Worm (Caenorhabditis elegans) whole organism, L4 larva: ENCODE results near the gene eif-3.L.

Experiments
- F37D6.2 ChIP-seq: sonication (generic microtip); optimal IDR thresholded peaks from 2 replicates; lab custom pipeline; 2016; ENCODE audit warnings: mild to moderate bottlenecking, missing genetic modification characterization, missing compliant biosample characterization
- R02D3.7 ChIP-seq: fragments of 150-350 bp; sonication (generic microtip); optimal IDR thresholded peaks from 3 replicates; lab custom pipeline; 2014; ENCODE audit warnings: missing biosample characterization, missing genetic modification characterization
- T20F7.1 ChIP-seq: fragments of 200-800 bp; sonication (Bioruptor generic); optimal IDR thresholded peaks from 2 replicates; lab custom pipeline; 2018; ENCODE audit warnings: mild to moderate bottlenecking, missing genetic modification characterization, missing compliant biosample characterization
- Y48G9A.11 ChIP-seq: fragments of 200-800 bp; sonication (Bioruptor generic); IDR thresholded peaks from 2 replicates; pipeline ENCODE4 v1.3.6; 2022; ENCODE audit warnings: missing genetic modification reagents, missing genetic modification characterization, missing compliant biosample characterization
- Y5F2A.4 ChIP-seq: fragments of 200-800 bp; sonication (Bioruptor generic); optimal IDR thresholded peaks from 2 replicates; lab custom pipeline; 2018; ENCODE audit warnings: mild to moderate bottlenecking, missing genetic modification characterization, missing compliant biosample characterization
- aha-1 ChIP-seq: fragments of 150-350 bp; peaks from one replicate; lab custom pipeline; 2014; ENCODE audit warnings: missing biosample characterization, missing genetic modification characterization
- arid-1 ChIP-seq: fragments of 200-800 bp; sonication (Bioruptor generic); conservative IDR thresholded peaks from 2 replicates; pipeline ENCODE4 v1.3.6; 2022; ENCODE audit warnings: missing genetic modification reagents, missing genetic modification characterization, missing compliant biosample characterization
- ceh-28 ChIP-seq: fragments of 150-350 bp; optimal IDR thresholded peaks from 2 replicates; lab custom pipeline; 2014; ENCODE audit warnings: missing biosample characterization, missing genetic modification reagents, missing genetic modification characterization
- daf-12 ChIP-seq: fragments of 150-350 bp; optimal IDR thresholded peaks from 2 replicates; lab custom pipeline; 2014; ENCODE audit warnings: missing biosample characterization, missing genetic modification reagents, missing genetic modification characterization
- daf-16 ChIP-seq, 3 experiments: sonication (generic microtip); optimal IDR thresholded peaks; 2 replicates each; lab custom pipeline; 2016 to 2017; ENCODE audit warnings: missing genetic modification characterization in 3 of 3, missing genetic modification reagents in 3 of 3, mild to moderate bottlenecking in 2 of 3, missing compliant biosample characterization in 2 of 3, missing biosample characterization in 1 of 3, moderate library complexity in 1 of 3
- daf-19 ChIP-seq: fragments of 200-800 bp; sonication (Bioruptor generic); conservative IDR thresholded peaks from 2 replicates; pipeline ENCODE4 v1.3.6; 2022; ENCODE audit warnings: missing genetic modification characterization, missing compliant biosample characterization
- dmd-6 ChIP-seq: fragments of 200-800 bp; sonication (Bioruptor generic); IDR thresholded peaks from 2 replicates; pipeline ENCODE4 v1.3.6; 2022; ENCODE audit warnings: missing genetic modification reagents, missing genetic modification characterization, missing compliant biosample characterization
- gei-8 ChIP-seq: fragments of 200-800 bp; sonication (Bioruptor generic); optimal IDR thresholded peaks from 2 replicates; lab custom pipeline; 2018; ENCODE audit warnings: mild to moderate bottlenecking, missing genetic modification characterization, missing compliant biosample characterization
- hif-1 ChIP-seq, 2 experiments: sonication (generic microtip); optimal IDR thresholded peaks; 2 replicates each; lab custom pipeline; 2016 to 2017; ENCODE audit warnings: missing compliant biosample characterization in 2 of 2, missing genetic modification characterization in 2 of 2, missing genetic modification reagents in 2 of 2, missing genotype in 2 of 2, mild to moderate bottlenecking in 1 of 2
- hlh-11 ChIP-seq: fragments of 200-800 bp; sonication (Bioruptor generic); optimal IDR thresholded peaks from 2 replicates; lab custom pipeline; 2018; ENCODE audit warnings: mild to moderate bottlenecking, missing genetic modification characterization, missing compliant biosample characterization
- hmg-1.1 ChIP-seq: fragments of 200-800 bp; sonication (Bioruptor generic); IDR thresholded peaks from 2 replicates; pipeline ENCODE4 v1.3.6; 2022; ENCODE audit warnings: missing genetic modification reagents, missing genetic modification characterization, missing compliant biosample characterization
- lin-38 ChIP-seq: fragments of 200-800 bp; sonication (Bioruptor generic); IDR thresholded peaks from 2 replicates; pipeline ENCODE4 v1.3.6; 2022; ENCODE audit warnings: missing genetic modification reagents, missing genetic modification characterization, missing compliant biosample characterization
- lin-39 ChIP-seq: fragments of 150-350 bp; optimal IDR thresholded peaks from 2 replicates; lab custom pipeline; 2014; ENCODE audit warnings: missing biosample characterization, missing genetic modification reagents, missing genetic modification characterization
- madf-9 ChIP-seq: fragments of 200-800 bp; sonication (Bioruptor generic); conservative IDR thresholded peaks from 2 replicates; pipeline ENCODE4 v1.3.6; 2022; ENCODE audit warnings: missing genetic modification reagents, missing genetic modification characterization, missing compliant biosample characterization
- mdl-1 ChIP-seq, 2 experiments: fragments of 150-350 bp in 1 of 2; sonication (generic microtip) in 1 of 2; optimal IDR thresholded peaks; 2 replicates each; lab custom pipeline; 2014 to 2017; ENCODE audit warnings: missing biosample characterization in 2 of 2, missing genetic modification characterization in 2 of 2
- mdt-29 ChIP-seq: fragments of 200-800 bp; sonication (Bioruptor generic); IDR thresholded peaks from 2 replicates; pipeline ENCODE4 v1.3.6; 2022; ENCODE audit warnings: missing genetic modification reagents, missing genetic modification characterization, missing compliant biosample characterization
- mxl-3 ChIP-seq: fragments of 200-800 bp; sonication (Bioruptor generic); optimal IDR thresholded peaks from 2 replicates; lab custom pipeline; 2018; ENCODE audit warnings: mild to moderate bottlenecking, missing genetic modification characterization, missing compliant biosample characterization
- nhr-11 ChIP-seq: fragments of 150-350 bp; optimal IDR thresholded peaks from 2 replicates; lab custom pipeline; 2014; ENCODE audit warnings: missing biosample characterization, missing genetic modification characterization
- nhr-237 ChIP-seq: sonication (generic microtip); optimal IDR thresholded peaks from 2 replicates; lab custom pipeline; 2017; ENCODE audit warnings: missing biosample characterization, missing genetic modification characterization
- nhr-25 ChIP-seq: sonication (generic microtip); optimal IDR thresholded peaks from 2 replicates; lab custom pipeline; 2017; ENCODE audit warnings: missing genetic modification characterization, mild to moderate bottlenecking, missing compliant biosample characterization, antibody characterized with exemption, moderate library complexity, borderline replicate concordance; ENCODE audit not compliant: insufficient read depth
- nhr-28 ChIP-seq: fragments of 150-350 bp; optimal IDR thresholded peaks from 2 replicates; lab custom pipeline; 2014; ENCODE audit warnings: missing biosample characterization, missing genetic modification characterization
- nhr-48 ChIP-seq: sonication (generic microtip); optimal IDR thresholded peaks from 2 replicates; lab custom pipeline; 2016; ENCODE audit warnings: mild to moderate bottlenecking, missing genetic modification characterization, missing compliant biosample characterization
- nhr-77 ChIP-seq: fragments of 150-350 bp; optimal IDR thresholded peaks from 2 replicates; lab custom pipeline; 2014; ENCODE audit warnings: missing biosample characterization, missing genetic modification characterization
- pha-4 ChIP-seq, 2 experiments: fragments of 150-350 bp in 1 of 2; fragments of 200-800 bp in 1 of 2; sonication (Bioruptor generic) in 1 of 2; IDR thresholded peaks in 1 of 2; optimal IDR thresholded peaks in 1 of 2; 2 replicates each; pipeline versions ENCODE4 v1.3.6 to Lab custom; 2014 to 2022; ENCODE audit warnings: missing genetic modification characterization in 2 of 2, missing genetic modification reagents in 2 of 2, missing biosample characterization in 1 of 2, missing compliant biosample characterization in 1 of 2
- saeg-2 ChIP-seq: fragments of 200-800 bp; sonication (Bioruptor generic); IDR thresholded peaks from 2 replicates; pipeline ENCODE4 v1.3.6; 2022; ENCODE audit warnings: missing genetic modification reagents, missing genetic modification characterization, missing compliant biosample characterization
- snpc-1.2 ChIP-seq: fragments of 200-800 bp; sonication (Bioruptor generic); IDR thresholded peaks from 2 replicates; pipeline ENCODE4 v1.3.6; 2022; ENCODE audit warnings: missing genetic modification reagents, missing genetic modification characterization, missing compliant biosample characterization
- spr-3 ChIP-seq: fragments of 200-800 bp; sonication (Bioruptor generic); optimal IDR thresholded peaks from 2 replicates; lab custom pipeline; 2018; ENCODE audit warnings: mild to moderate bottlenecking, missing genetic modification characterization, missing compliant biosample characterization
- unc-130 ChIP-seq: sonication (generic microtip); optimal IDR thresholded peaks from 2 replicates; lab custom pipeline; 2016; ENCODE audit warnings: missing genetic modification reagents, missing genetic modification characterization, missing compliant biosample characterization
- unc-39 ChIP-seq: sonication (generic microtip); optimal IDR thresholded peaks from 2 replicates; lab custom pipeline; 2017; ENCODE audit warnings: missing biosample characterization, missing genetic modification characterization
- unc-62 ChIP-seq, 3 experiments: fragments of 150-350 bp in 1 of 3; sonication (generic microtip); optimal IDR thresholded peaks in 2 of 3; peaks in 1 of 3; 1 replicate in 1 of 3; 2 replicates in 2 of 3; lab custom pipeline; 2014 to 2017; ENCODE audit warnings: missing biosample characterization in 3 of 3, missing genetic modification characterization in 3 of 3, missing genetic modification reagents in 3 of 3, missing genotype in 1 of 3
- zfp-2 ChIP-seq: sonication (generic microtip); optimal IDR thresholded peaks from 2 replicates; lab custom pipeline; 2016; ENCODE audit warnings: mild to moderate bottlenecking, missing genetic modification characterization, missing compliant biosample characterization
- zfp-3 ChIP-seq: fragments of 200-800 bp; sonication (Bioruptor generic); conservative IDR thresholded peaks from 2 replicates; pipeline ENCODE4 v1.3.6; 2022; ENCODE audit warnings: missing genetic modification reagents, missing genetic modification characterization, missing compliant biosample characterization
- zip-11 ChIP-seq: fragments of 200-800 bp; sonication (Bioruptor generic); IDR thresholded peaks from 2 replicates; pipeline ENCODE4 v1.3.6; 2022; ENCODE audit warnings: missing genetic modification characterization, missing compliant biosample characterization

Gene eif-3.L

ce11 chrII:5593377-5593932 lies 28.8 kb downstream of the eif-3.L start, which contains the start of gene cdc-14 (continued):
- TF ChIP-seq daf-16 (GFP tag; optimal IDR thresholded peaks at IDR 0.05; lab: Kevin White, UChicago) = peak in 1 of 2 experiments; percentile 12
- TF ChIP-seq daf-16 (tag; optimal IDR thresholded peaks at IDR 0.05; lab: Kevin White, UChicago) = peak; percentile 56
- no peak for TF ChIP-seq spr-3 (GFP tag; lab: Kevin White, UChicago)
- TF ChIP-seq hif-1 (tag; optimal IDR thresholded peaks at IDR 0.05; lab: Kevin White, UChicago) = peak in 1 of 2 experiments; percentile 44
- no peak for TF ChIP-seq nhr-237 (tag; lab: Kevin White, UChicago)
- peak; percentile 41 for TF ChIP-seq T20F7.1 (GFP tag; lab: Kevin White, UChicago)
- peak; percentile 75 for TF ChIP-seq lin-38 (GFP tag; lab: Robert Waterston, UW)
- 0 out of 2 replicates have a peak, but pooled peaks have one; percentile 36 for TF ChIP-seq hmg-1.1
- peak; percentile 81 for TF ChIP-seq mxl-3 (GFP tag; lab: Kevin White, UChicago)
- TF ChIP-seq, all 104 proteins: peak for 25

- TF ChIP-seq unc-62 (GFP tag; optimal IDR thresholded peaks at IDR 0.05 in 1 of 2; lab: Kevin White, UChicago) = peak in 1 of 2 experiments; percentile 52
- TF ChIP-seq unc-62 (tag; optimal IDR thresholded peaks at IDR 0.05; lab: Kevin White, UChicago) = no peak
- no peak for TF ChIP-seq T20F7.1 (GFP tag; lab: Kevin White, UChicago)
- TF ChIP-seq, all 104 proteins: peak for 1
These were observed 29.4 kb downstream of the eif-3.L start for ce11 chrII:5592857-5593256.

DNA sequence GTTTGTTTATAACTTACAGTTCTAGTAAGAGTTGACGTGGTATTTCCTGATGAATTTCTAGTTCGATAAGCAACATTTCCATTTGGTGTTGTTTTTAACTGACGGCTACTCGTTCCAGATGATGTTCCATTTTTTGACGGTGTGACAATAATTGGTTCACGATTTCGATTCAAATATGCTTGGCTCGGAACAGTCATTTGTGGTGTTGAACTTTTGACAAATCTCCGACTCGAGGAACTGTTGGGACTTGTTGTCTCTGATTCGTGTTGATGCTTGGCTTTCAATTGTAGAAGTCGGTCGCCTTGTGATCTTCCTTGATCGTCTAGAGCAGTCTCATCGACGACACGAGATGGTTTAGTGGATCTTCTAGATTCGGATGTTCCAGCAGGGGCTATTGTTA lies 30.7 kb downstream of the eif-3.L start:
- TF ChIP-seq unc-62 (GFP tag; optimal IDR thresholded peaks at IDR 0.05 in 1 of 2; lab: Kevin White, UChicago) = peak in 1 of 2 experiments; percentile 68
- no peak for TF ChIP-seq unc-62 (tag; optimal IDR thresholded peaks at IDR 0.05; lab: Kevin White, UChicago)
- TF ChIP-seq mxl-3 (GFP tag; lab: Kevin White, UChicago) = no peak
- TF ChIP-seq unc-39 (tag; lab: Kevin White, UChicago) = no peak
- TF ChIP-seq, all 104 proteins: peak for 1

- no peak for TF ChIP-seq mdl-1 (tag; optimal IDR thresholded peaks at IDR 0.05; lab: Kevin White, UChicago)
- no peak for TF ChIP-seq zfp-2 (tag; lab: Kevin White, UChicago)
- TF ChIP-seq zip-11 (GFP tag; lab: Robert Waterston, UW) = no peak
- TF ChIP-seq snpc-1.2 (GFP tag; lab: Robert Waterston, UW) = no peak
- TF ChIP-seq mxl-3 (GFP tag; lab: Kevin White, UChicago) = no peak
- TF ChIP-seq Y48G9A.11 (GFP tag; lab: Robert Waterston, UW) = no peak
- no peak for TF ChIP-seq dmd-6 (GFP tag; lab: Robert Waterston, UW)
- TF ChIP-seq gei-8 (GFP tag; lab: Kevin White, UChicago) = no peak
- TF ChIP-seq lin-39 (tag; lab: Kevin White, UChicago) = no peak
- TF ChIP-seq ceh-28 (tag; lab: Kevin White, UChicago) = no peak
- no peak for TF ChIP-seq madf-9 (GFP tag; lab: Robert Waterston, UW)
- no peak for TF ChIP-seq nhr-25
- TF ChIP-seq hlh-11 (tag; lab: Kevin White, UChicago) = no peak
- TF ChIP-seq zfp-3 (GFP tag; lab: Robert Waterston, UW) = no peak
- no peak for TF ChIP-seq unc-130 (GFP tag; lab: Kevin White, UChicago)
These were observed 32.6 kb downstream of the eif-3.L start, which contains the start of gene C17G10.13 for ce11 chrII:5589690-5590089. TSS of gene C17G10.13 (minus strand) at chrII:5589790.

DNA sequence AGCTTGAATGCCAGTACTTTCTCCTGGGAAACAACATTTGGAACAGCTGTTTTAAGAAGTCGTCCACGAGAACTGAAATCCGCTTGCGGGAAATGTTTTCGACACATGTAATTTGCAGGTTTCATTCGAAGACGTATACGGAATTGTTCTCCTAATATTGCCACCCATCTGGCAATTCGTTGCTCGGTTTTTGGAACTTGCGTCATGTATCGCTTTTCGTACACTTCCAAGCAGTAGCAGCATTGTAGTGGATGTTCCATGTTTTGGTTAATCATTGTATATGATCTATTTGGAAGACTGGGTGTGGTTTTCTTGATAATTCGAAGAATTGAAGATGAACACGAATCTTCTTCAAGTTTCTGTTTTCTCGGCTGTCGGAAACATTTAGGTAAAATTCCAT lies 34.5 kb downstream of the eif-3.L start:
- TF ChIP-seq aha-1 = peak; percentile 91
- peak in 1 of 2 experiments; percentile 74 for TF ChIP-seq unc-62 (GFP tag; optimal IDR thresholded peaks at IDR 0.05 in 1 of 2; lab: Kevin White, UChicago)
- no peak for TF ChIP-seq unc-62 (tag; optimal IDR thresholded peaks at IDR 0.05; lab: Kevin White, UChicago)
- TF ChIP-seq R02D3.7 = no peak

- TF ChIP-seq saeg-2 (no peak), pha-4 (GFP tag; IDR thresholded peaks at IDR 0.05; lab: Robert Waterston, UW) (no peak), pha-4 (tag; optimal IDR thresholded peaks at IDR 0.05; lab: Kevin White, UChicago) (no peak), nhr-48 (tag; lab: Kevin White, UChicago) (peak; percentile 33), daf-19 (GFP tag; lab: Robert Waterston, UW) (no peak), Y5F2A.4 (GFP tag; lab: Kevin White, UChicago) (no peak), mdl-1 (tag; optimal IDR thresholded peaks at IDR 0.05; lab: Kevin White, UChicago) (peak in 1 of 2 experiments; percentile 17), daf-12 (no peak), mdt-29 (GFP tag; lab: Robert Waterston, UW) (no peak), F37D6.2 (no peak), arid-1 (GFP tag; lab: Robert Waterston, UW) (no peak), nhr-28 (tag; lab: Kevin White, UChicago) (peak; percentile 95), nhr-11 (tag; lab: Kevin White, UChicago) (no peak), aha-1 (no peak), nhr-77 (tag; lab: Kevin White, UChicago) (peak; percentile 78)
These were observed 36.5 kb downstream of the eif-3.L start, which contains the start of gene lys-8 for ce11 chrII:5585788-5586187. TSS of gene lys-8 (plus strand) at chrII:5586178.
